Worm (Caenorhabditis elegans) whole organism, L3 larva: ENCODE measurements around the gene W03B1.5.

Experiments
- R02D3.7 ChIP-seq: fragments of 150-350 bp; optimal IDR thresholded peaks from 2 replicates; lab custom pipeline; 2014; ENCODE audit warnings: missing biosample characterization, missing genetic modification characterization
- elt-3 ChIP-seq, 3 experiments: fragments of 150-350 bp in 1 of 3; sonication (generic microtip) in 2 of 3; optimal IDR thresholded peaks; 2 replicates in 2 of 3; 4 replicates in 1 of 3; lab custom pipeline; 2014 to 2017; ENCODE audit warnings: missing biosample characterization in 3 of 3, missing genetic modification characterization in 3 of 3
- zag-1 ChIP-seq: fragments of 150-350 bp; optimal IDR thresholded peaks from 2 replicates; lab custom pipeline; 2014; ENCODE audit warnings: missing biosample characterization, missing genetic modification characterization
- ztf-11 ChIP-seq: fragments of 150-350 bp; optimal IDR thresholded peaks from 2 replicates; lab custom pipeline; 2014; ENCODE audit warnings: missing biosample characterization, missing genetic modification characterization

DNA sequence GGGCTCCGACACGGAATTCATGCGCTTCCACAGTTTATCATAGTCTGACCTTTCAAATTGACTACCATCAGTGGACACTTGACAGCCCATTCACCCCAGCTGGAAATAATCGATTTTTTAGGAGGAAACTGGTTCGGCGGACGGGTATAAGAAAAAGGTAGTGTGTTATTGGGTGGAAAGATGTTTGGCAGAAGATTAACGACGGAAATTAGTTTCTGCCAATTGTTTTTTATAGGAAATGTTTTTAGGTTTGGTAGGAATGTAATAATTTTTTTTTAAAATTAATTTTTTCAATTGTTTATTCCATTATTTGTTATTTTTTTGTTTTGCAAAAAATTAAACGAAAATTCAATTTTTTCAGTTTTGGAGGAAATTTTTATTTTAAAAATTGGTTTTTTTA is 49.3 kb upstream of the W03B1.5 start, which contains the start of gene F15E6.9:
- TF ChIP-seq R02D3.7 (tag; lab: Kevin White, UChicago) (no peak), elt-3 (tag; optimal IDR thresholded peaks at IDR 0.05; lab: Kevin White, UChicago) (no peak), zag-1 (tag; lab: Kevin White, UChicago) (no peak), ztf-11 (tag; lab: Kevin White, UChicago) (no peak)
